Fruit fly (Drosophila melanogaster): Measurements from ENCODE around the gene fu.
A peak's percentile ranks its signal among the peaks of the same experiment; 100 is the strongest.

The fu gene

dm6 chrX:18657012-18657411, 543 bp upstream of the fu start, which contains the start of gene CG6659 (continued):
- TF ChIP-seq sens (GFP tag) (no peak), CHES-1-like (GFP tag; optimal IDR thresholded peaks at IDR 0.05) (no peak), Drgx (GFP tag; IDR thresholded peaks at IDR 0.05) (no peak), MBD-R2 (GFP tag; IDR thresholded peaks at IDR 0.05) (peak; percentile 88), CG14014 (GFP tag; IDR thresholded peaks at IDR 0.05) (no peak), CG7271 (tag; optimal IDR thresholded peaks at IDR 0.05) (no peak), tx (GFP tag; optimal IDR thresholded peaks at IDR 0.05) (no peak), Blimp-1 (GFP tag; optimal IDR thresholded peaks at IDR 0.05) (no peak), ci (GFP tag; IDR thresholded peaks at IDR 0.05) (peak; percentile 20; the same call in 1 of the 3 replicates), Tbp (GFP tag; optimal IDR thresholded peaks at IDR 0.05) (no peak), Atf6 (GFP tag; IDR thresholded peaks at IDR 0.05) (no peak), CG17802 (tag; optimal IDR thresholded peaks at IDR 0.05) (no peak), Hsf (GFP tag; optimal IDR thresholded peaks at IDR 0.05) (no peak), CTCF (GFP tag; optimal IDR thresholded peaks at IDR 0.05) (no peak), Elba2 (GFP tag; optimal IDR thresholded peaks at IDR 0.05) (peak; percentile 16), tin (GFP tag; optimal IDR thresholded peaks at IDR 0.05) (no peak), ind (GFP tag; optimal IDR thresholded peaks at IDR 0.05) (no peak), sna (GFP tag; IDR thresholded peaks at IDR 0.05; ENCODE audit: partially characterized antibody) (peak; percentile 46; the same call in 1 of the 2 replicates), CG15011 (GFP tag; optimal IDR thresholded peaks at IDR 0.05) (no peak), tup (GFP tag; optimal IDR thresholded peaks at IDR 0.05) (no peak), ken (GFP tag; IDR thresholded peaks at IDR 0.05) (no peak), sim (GFP tag; IDR thresholded peaks at IDR 0.05) (no peak), Scr (GFP tag; IDR thresholded peaks at IDR 0.05; ENCODE audit: partially characterized antibody) (0 out of 2 replicates have a peak, but pooled peaks have one; percentile 30), CG11247 (GFP tag; IDR thresholded peaks at IDR 0.05) (no peak), Mes4 (GFP tag; optimal IDR thresholded peaks at IDR 0.05) (no peak), CG12219 (GFP tag; optimal IDR thresholded peaks at IDR 0.05) (no peak)

- peak; percentile 20 for TF ChIP-seq Blimp-1 (GFP tag; optimal IDR thresholded peaks at IDR 0.05)
- no peak for TF ChIP-seq Ets97D (GFP tag; optimal IDR thresholded peaks at IDR 0.05)
- peak; percentile 17; the same call in 1 of the 2 replicates for TF ChIP-seq vvl (GFP tag; IDR thresholded peaks at IDR 0.05)
- TF ChIP-seq kni (GFP tag; optimal IDR thresholded peaks at IDR 0.05), result peak; percentile 14
- TF ChIP-seq z (GFP tag; IDR thresholded peaks at IDR 0.05), result peak; percentile 41; the same call in 1 of the 3 replicates
- TF ChIP-seq CG8281 (tag; optimal IDR thresholded peaks at IDR 0.05), result peak; percentile 77
Measured at dm6 chrX:18662053-18662452, 4.5 kb downstream of the fu start, which contains the start of gene CG6696. Gene CG6696 (minus strand): TSS chrX:18662153.

dm6 chrX:18663362-18663761, 5.8 kb downstream of the fu start:
- TF ChIP-seq dm (GFP tag; optimal IDR thresholded peaks at IDR 0.05) (no peak), Trl (optimal IDR thresholded peaks at IDR 0.05) (no peak), Trl (GFP tag; optimal IDR thresholded peaks at IDR 0.05) (no peak), CG3407 (GFP tag; optimal IDR thresholded peaks at IDR 0.05) (no peak), CG31365 (tag; optimal IDR thresholded peaks at IDR 0.05) (no peak), sd (tag; optimal IDR thresholded peaks at IDR 0.05) (no peak), CG18476 (GFP tag; optimal IDR thresholded peaks at IDR 0.05) (no peak), ewg (GFP tag; optimal IDR thresholded peaks at IDR 0.05) (no peak), CG42726 (GFP tag; IDR thresholded peaks at IDR 0.05; ENCODE audit: partially characterized antibody) (no peak), vvl (GFP tag; IDR thresholded peaks at IDR 0.05) (no peak), NfI (GFP tag; optimal IDR thresholded peaks at IDR 0.05) (no peak), CG16779 (GFP tag; IDR thresholded peaks at IDR 0.05) (no peak)
